Worm (Caenorhabditis elegans): Measurements from ENCODE around the gene M110.3.
A peak's percentile ranks its signal among the peaks of the same experiment; 100 is the strongest.

M110.3 gene

ce11 chrII:8198503-8198902 lies 17.9 kb downstream of the M110.3 start, which contains the start of gene qua-1:
TSS of gene qua-1 (plus strand) at chrII:8198803.
- no peak for TF ChIP-seq W03F9.2 (tag; optimal IDR thresholded peaks at IDR 0.05)
- TF ChIP-seq dao-5 (tag; optimal IDR thresholded peaks at IDR 0.05): no peak
- no peak for TF ChIP-seq him-1 (tag; optimal IDR thresholded peaks at IDR 0.05)

- TF ChIP-seq W03F9.2 (tag; optimal IDR thresholded peaks at IDR 0.05) (no peak), him-1 (tag; optimal IDR thresholded peaks at IDR 0.05) (no peak), dao-5 (tag; optimal IDR thresholded peaks at IDR 0.05) (no peak)
Observed at ce11 chrII:8193922-8194321, 22.5 kb downstream of the M110.3 start.

ce11 chrII:8193126-8193525 lies 23.3 kb downstream of the M110.3 start, which contains the start of gene T05C12.9:
TSS of gene T05C12.9 (minus strand) at chrII:8193226.
- TF ChIP-seq him-1 (tag; optimal IDR thresholded peaks at IDR 0.05) (no peak), dao-5 (tag; optimal IDR thresholded peaks at IDR 0.05) (no peak), W03F9.2 (tag; optimal IDR thresholded peaks at IDR 0.05) (no peak)

ce11 chrII:8190455-8190854 lies 26.0 kb downstream of the M110.3 start, which contains the start of gene T05C12.8:
TSS of gene T05C12.8 (minus strand) at chrII:8190555.
- TF ChIP-seq dao-5 (tag; optimal IDR thresholded peaks at IDR 0.05) (no peak), W03F9.2 (tag; optimal IDR thresholded peaks at IDR 0.05) (no peak), him-1 (tag; optimal IDR thresholded peaks at IDR 0.05) (no peak)

- no peak for TF ChIP-seq him-1 (tag; optimal IDR thresholded peaks at IDR 0.05)
Observed at ce11 chrII:8187516-8187915, 28.9 kb downstream of the M110.3 start.

- TF ChIP-seq him-1 (tag; optimal IDR thresholded peaks at IDR 0.05): peak; percentile 84
- TF ChIP-seq W03F9.2 (tag; optimal IDR thresholded peaks at IDR 0.05): peak; percentile 96
- no peak for TF ChIP-seq dao-5 (tag; optimal IDR thresholded peaks at IDR 0.05)
Observed at ce11 chrII:8185016-8185493, 31.4 kb downstream of the M110.3 start, which contains the start of the genes mig-5 and cct-1. TSS of gene mig-5 (minus strand) at chrII:8185023. TSS of gene cct-1 (plus strand) at chrII:8185443.

ce11 chrII:8181437-8181836 lies 35.0 kb downstream of the M110.3 start, which contains the start of gene dylt-3:
TSS of gene dylt-3 (plus strand) at chrII:8181737.
- no peak for TF ChIP-seq dao-5 (tag; optimal IDR thresholded peaks at IDR 0.05)
- no peak for TF ChIP-seq him-1 (tag; optimal IDR thresholded peaks at IDR 0.05)
- no peak for TF ChIP-seq W03F9.2 (tag; optimal IDR thresholded peaks at IDR 0.05)

- no peak for TF ChIP-seq W03F9.2 (tag; optimal IDR thresholded peaks at IDR 0.05)
- TF ChIP-seq dao-5 (tag; optimal IDR thresholded peaks at IDR 0.05): no peak
- no peak for TF ChIP-seq him-1 (tag; optimal IDR thresholded peaks at IDR 0.05)
Observed at ce11 chrII:8180281-8180680, 36.1 kb downstream of the M110.3 start, which contains the start of gene T05C12.4. TSS of gene T05C12.4 (minus strand) at chrII:8180381.

- TF ChIP-seq dao-5 (tag; optimal IDR thresholded peaks at IDR 0.05) (no peak), him-1 (tag; optimal IDR thresholded peaks at IDR 0.05) (no peak), W03F9.2 (tag; optimal IDR thresholded peaks at IDR 0.05) (no peak)
Observed at ce11 chrII:8178614-8179013, 37.8 kb downstream of the M110.3 start.

ce11 chrII:8177095-8177494 lies 39.3 kb downstream of the M110.3 start, which contains the start of gene acr-14:
TSS of gene acr-14 (minus strand) at chrII:8177195.
- TF ChIP-seq him-1 (tag; optimal IDR thresholded peaks at IDR 0.05): no peak
- TF ChIP-seq dao-5 (tag; optimal IDR thresholded peaks at IDR 0.05): no peak
- no peak for TF ChIP-seq W03F9.2 (tag; optimal IDR thresholded peaks at IDR 0.05)

ce11 chrII:8174148-8174547 lies 42.3 kb downstream of the M110.3 start:
- TF ChIP-seq W03F9.2 (tag; optimal IDR thresholded peaks at IDR 0.05) (no peak), him-1 (tag; optimal IDR thresholded peaks at IDR 0.05) (no peak), dao-5 (tag; optimal IDR thresholded peaks at IDR 0.05) (no peak)

ce11 chrII:8173449-8173848 lies 43.0 kb downstream of the M110.3 start, which contains the start of the genes decr-1.3 and T05C12.1:
TSS of gene decr-1.3 (minus strand) at chrII:8173549.
TSS of gene T05C12.1 (plus strand) at chrII:8173680.
- TF ChIP-seq him-1 (tag; optimal IDR thresholded peaks at IDR 0.05) (no peak), dao-5 (tag; optimal IDR thresholded peaks at IDR 0.05) (no peak), W03F9.2 (tag; optimal IDR thresholded peaks at IDR 0.05) (no peak)

- TF ChIP-seq W03F9.2 (tag; optimal IDR thresholded peaks at IDR 0.05) (no peak), him-1 (tag; optimal IDR thresholded peaks at IDR 0.05) (no peak), dao-5 (tag; optimal IDR thresholded peaks at IDR 0.05) (no peak)
Observed at ce11 chrII:8170374-8170773, 46.0 kb downstream of the M110.3 start, which contains the start of gene T05C12.11. TSS of gene T05C12.11 (minus strand) at chrII:8170474.

- no peak for TF ChIP-seq dao-5 (tag; optimal IDR thresholded peaks at IDR 0.05)
- no peak for TF ChIP-seq him-1 (tag; optimal IDR thresholded peaks at IDR 0.05)
- no peak for TF ChIP-seq W03F9.2 (tag; optimal IDR thresholded peaks at IDR 0.05)
Observed at ce11 chrII:8169283-8169682, 47.1 kb downstream of the M110.3 start, which contains the start of gene T05C12.15. TSS of gene T05C12.15 (plus strand) at chrII:8169583.

All from whole organism, L4/young adult.